Worm (Caenorhabditis elegans) whole organism, young adult: ENCODE measurements around the gene nhr-283.

Source experiments
- B0019.2 ChIP-seq: fragments of 200-800 bp; sonication (Bioruptor generic); conservative IDR thresholded peaks from 2 replicates; pipeline ENCODE4 v1.3.6; 2022; ENCODE audit warnings: missing genetic modification reagents, missing genetic modification characterization, missing compliant biosample characterization
- B0336.3 ChIP-seq: fragments of 200-800 bp; sonication (Bioruptor generic); IDR thresholded peaks from 2 replicates; pipeline ENCODE4 v1.3.6; 2022; ENCODE audit warnings: missing genetic modification characterization, missing compliant biosample characterization
- D2030.7 ChIP-seq: fragments of 200-800 bp; sonication (Bioruptor generic); IDR thresholded peaks from 2 replicates; pipeline ENCODE4 v1.3.6; 2022; ENCODE audit warnings: missing genetic modification reagents, missing genetic modification characterization, missing compliant biosample characterization
- F22D6.2 ChIP-seq: sonication (generic microtip); optimal IDR thresholded peaks from 2 replicates; lab custom pipeline; 2016; ENCODE audit warnings: mild to moderate bottlenecking, missing genetic modification characterization, missing compliant biosample characterization
- F23B12.7 ChIP-seq: sonication (generic microtip); optimal IDR thresholded peaks from 2 replicates; lab custom pipeline; 2017; ENCODE audit warnings: missing genetic modification characterization, mild to moderate bottlenecking, missing compliant biosample characterization, antibody characterized with exemption, moderate library complexity; ENCODE audit not compliant: insufficient read depth
- F55B11.4 ChIP-seq: sonication (generic microtip); optimal IDR thresholded peaks from 2 replicates; lab custom pipeline; 2016; ENCODE audit warnings: missing compliant biosample characterization, missing genetic modification characterization, borderline replicate concordance; ENCODE audit not compliant: insufficient read depth
- F57A8.1 ChIP-seq: fragments of 200-800 bp; sonication (Bioruptor generic); optimal IDR thresholded peaks from 2 replicates; lab custom pipeline; 2018; ENCODE audit warnings: mild to moderate bottlenecking, missing genetic modification characterization, moderate library complexity, missing compliant biosample characterization
- K11D2.4 ChIP-seq: fragments of 200-800 bp; sonication (Bioruptor generic); IDR thresholded peaks from 2 replicates; pipeline ENCODE4 v1.3.6; 2022; ENCODE audit warnings: missing genetic modification reagents, missing genetic modification characterization, missing compliant biosample characterization
- Y53G8AR.9 ChIP-seq: fragments of 200-800 bp; sonication (Bioruptor generic); conservative IDR thresholded peaks from 2 replicates; pipeline ENCODE4 v1.3.6; 2022; ENCODE audit warnings: missing genetic modification reagents, missing genetic modification characterization, missing compliant biosample characterization
- ZK185.1 ChIP-seq: sonication (generic microtip); optimal IDR thresholded peaks from 2 replicates; lab custom pipeline; 2016; ENCODE audit warnings: mild to moderate bottlenecking, missing genetic modification characterization, missing compliant biosample characterization; ENCODE audit not compliant: poor library complexity, severe bottlenecking
- aptf-2 ChIP-seq: fragments of 200-800 bp; sonication (Bioruptor generic); conservative IDR thresholded peaks from 2 replicates; pipeline ENCODE4 v1.3.6; 2022; ENCODE audit warnings: missing genetic modification reagents, missing genetic modification characterization, missing compliant biosample characterization
- athp-1 ChIP-seq: sonication (generic microtip); optimal IDR thresholded peaks from 2 replicates; lab custom pipeline; 2017; ENCODE audit warnings: mild to moderate bottlenecking, missing genetic modification characterization, missing compliant biosample characterization
- ceh-40 ChIP-seq: fragments of 200-800 bp; sonication (Bioruptor generic); IDR thresholded peaks from 2 replicates; pipeline ENCODE4 v1.3.6; 2022; ENCODE audit warnings: missing genetic modification characterization, missing compliant biosample characterization
- die-1 ChIP-seq: sonication (generic microtip); optimal IDR thresholded peaks from 2 replicates; lab custom pipeline; 2016; ENCODE audit warnings: missing genotype, mild to moderate bottlenecking, missing genetic modification characterization, missing compliant biosample characterization
- dpl-1 ChIP-seq: fragments of 150-350 bp; optimal IDR thresholded peaks from 2 replicates; lab custom pipeline; 2014; ENCODE audit warnings: missing biosample characterization, missing genetic modification reagents, missing genetic modification characterization
- ets-4 ChIP-seq: fragments of 200-800 bp; sonication (Bioruptor generic); optimal IDR thresholded peaks from 2 replicates; lab custom pipeline; 2018; ENCODE audit warnings: mild to moderate bottlenecking, missing genetic modification characterization, missing compliant biosample characterization
- fkh-3 ChIP-seq: sonication (generic microtip); optimal IDR thresholded peaks from 2 replicates; lab custom pipeline; 2016; ENCODE audit warnings: mild to moderate bottlenecking, missing genetic modification characterization, missing compliant biosample characterization
- hmg-20 ChIP-seq: fragments of 200-800 bp; sonication (Bioruptor generic); IDR thresholded peaks from 2 replicates; pipeline ENCODE4 v1.3.6; 2022; ENCODE audit warnings: missing genetic modification reagents, missing genetic modification characterization, missing compliant biosample characterization
- hrde-1 ChIP-seq: sonication (generic microtip); optimal IDR thresholded peaks from 2 replicates; lab custom pipeline; 2016; ENCODE audit warnings: missing genetic modification characterization, mild to moderate bottlenecking, missing compliant biosample characterization, moderate library complexity, missing genotype, missing genetic modification reagents, borderline replicate concordance
- hsf-1 ChIP-seq: fragments of 200-800 bp; sonication (Bioruptor generic); IDR thresholded peaks from 2 replicates; pipeline ENCODE4 v1.3.6; 2022; ENCODE audit warnings: missing genetic modification reagents, missing genetic modification characterization, missing compliant biosample characterization
- lag-1 ChIP-seq: fragments of 200-800 bp; sonication (Bioruptor generic); IDR thresholded peaks from 2 replicates; pipeline ENCODE4 v1.3.6; 2022; ENCODE audit warnings: missing genetic modification reagents, missing genetic modification characterization, missing compliant biosample characterization
- let-526 ChIP-seq: fragments of 200-800 bp; sonication (Bioruptor generic); IDR thresholded peaks from 2 replicates; pipeline ENCODE4 v1.3.6; 2022; ENCODE audit warnings: missing genetic modification reagents, missing genetic modification characterization, missing compliant biosample characterization
- lin-35 ChIP-seq, 3 experiments: fragments of 150-350 bp in 2 of 3; sonication (generic microtip) in 1 of 3; optimal IDR thresholded peaks; 2 replicates each; lab custom pipeline; 2014 to 2018; ENCODE audit warnings: missing biosample characterization in 3 of 3, missing genetic modification characterization in 3 of 3, missing genetic modification reagents in 3 of 3
- lir-1 ChIP-seq: fragments of 200-800 bp; sonication (Bioruptor generic); conservative IDR thresholded peaks from 2 replicates; pipeline ENCODE4 v1.3.6; 2022; ENCODE audit warnings: missing genetic modification reagents, missing genetic modification characterization, missing compliant biosample characterization
- madf-3 ChIP-seq: fragments of 200-800 bp; sonication (Bioruptor generic); IDR thresholded peaks from 2 replicates; pipeline ENCODE4 v1.3.6; 2022; ENCODE audit warnings: missing genetic modification reagents, missing genetic modification characterization, missing compliant biosample characterization
- madf-8 ChIP-seq: fragments of 200-800 bp; sonication (Bioruptor generic); conservative IDR thresholded peaks from 2 replicates; pipeline ENCODE4 v1.3.6; 2022; ENCODE audit warnings: missing genetic modification reagents, missing genetic modification characterization, missing compliant biosample characterization
- mxl-1 ChIP-seq: sonication (generic microtip); optimal IDR thresholded peaks from 2 replicates; lab custom pipeline; 2016; ENCODE audit warnings: missing genetic modification characterization, missing compliant biosample characterization
- nfya-1 ChIP-seq: sonication (generic microtip); optimal IDR thresholded peaks from 2 replicates; lab custom pipeline; 2017; ENCODE audit warnings: antibody characterized with exemption, missing compliant biosample characterization, missing genetic modification characterization, borderline replicate concordance; ENCODE audit not compliant: insufficient read depth
- nhr-80 ChIP-seq: sonication (generic microtip); optimal IDR thresholded peaks from 2 replicates; lab custom pipeline; 2016; ENCODE audit warnings: missing genetic modification characterization, missing compliant biosample characterization
- rec-8 ChIP-seq, 2 experiments: sonication (generic microtip); optimal IDR thresholded peaks; 2 replicates each; lab custom pipeline; 2016; ENCODE audit warnings: mild to moderate bottlenecking in 2 of 2, missing genetic modification characterization in 2 of 2, missing genetic modification reagents in 2 of 2, missing genotype in 2 of 2, missing biosample characterization in 1 of 2, missing compliant biosample characterization in 1 of 2, moderate library complexity in 1 of 2
- snpc-1.1 ChIP-seq: sonication (generic microtip); optimal IDR thresholded peaks from 2 replicates; lab custom pipeline; 2017; ENCODE audit warnings: missing genetic modification characterization, mild to moderate bottlenecking, missing compliant biosample characterization, antibody characterized with exemption, moderate library complexity, missing genotype, missing genetic modification reagents; ENCODE audit not compliant: insufficient read depth
- somi-1 ChIP-seq: fragments of 200-800 bp; sonication (Bioruptor generic); optimal IDR thresholded peaks from 2 replicates; lab custom pipeline; 2018; ENCODE audit warnings: mild to moderate bottlenecking, missing genetic modification characterization, missing compliant biosample characterization
- tbx-9 ChIP-seq: sonication (generic microtip); optimal IDR thresholded peaks from 2 replicates; lab custom pipeline; 2016; ENCODE audit warnings: borderline replicate concordance, missing genetic modification characterization, inconsistent platforms, missing compliant biosample characterization
- unc-130 ChIP-seq: sonication (generic microtip); optimal IDR thresholded peaks from 2 replicates; lab custom pipeline; 2016; ENCODE audit warnings: missing genetic modification reagents, missing genetic modification characterization, missing compliant biosample characterization
- zim-3 ChIP-seq: sonication (generic microtip); optimal IDR thresholded peaks from 2 replicates; lab custom pipeline; 2017; ENCODE audit warnings: mild to moderate bottlenecking, missing genetic modification characterization, moderate library complexity, missing compliant biosample characterization
- ztf-22 ChIP-seq: fragments of 200-800 bp; sonication (Bioruptor generic); optimal IDR thresholded peaks from 2 replicates; lab custom pipeline; 2018; ENCODE audit warnings: mild to moderate bottlenecking, missing genetic modification characterization, moderate library complexity, missing compliant biosample characterization
- ztf-26 ChIP-seq: sonication (generic microtip); optimal IDR thresholded peaks from 2 replicates; lab custom pipeline; 2017; ENCODE audit warnings: missing genetic modification characterization, missing compliant biosample characterization
- ztf-28 ChIP-seq: fragments of 200-800 bp; sonication (Bioruptor generic); IDR thresholded peaks from 2 replicates; pipeline ENCODE4 v1.3.6; 2022; ENCODE audit warnings: missing genetic modification reagents, missing genetic modification characterization, missing compliant biosample characterization

The nhr-283 gene

ce11 chrV:15821398-15821797, 44.8 kb upstream of the nhr-283 start, which contains the start of gene srbc-49:
srbc-49 (plus strand) TSS chrV:15821698.
- TF ChIP-seq F55B11.4 (tag; lab: Kevin White, UChicago) = no peak
- no peak for TF ChIP-seq dpl-1 (GFP tag; lab: Kevin White, UChicago)
- no peak for TF ChIP-seq lin-35 (GFP tag; optimal IDR thresholded peaks at IDR 0.05; lab: Kevin White, UChicago)
- TF ChIP-seq hmg-20 (GFP tag; lab: Robert Waterston, UW) = no peak
- no peak for TF ChIP-seq K11D2.4 (GFP tag; lab: Robert Waterston, UW)
- TF ChIP-seq zim-3 = no peak
- no peak for TF ChIP-seq B0336.3 (GFP tag; lab: Robert Waterston, UW)
- no peak for TF ChIP-seq B0019.2 (GFP tag; lab: Robert Waterston, UW)
- no peak for TF ChIP-seq tbx-9 (tag; lab: Kevin White, UChicago)

ce11 chrV:15819983-15820382, 43.4 kb upstream of the nhr-283 start, which contains the start of gene srbc-48:
srbc-48 (plus strand) TSS chrV:15820283.
- TF ChIP-seq hsf-1 (GFP tag; lab: Robert Waterston, UW) (no peak), Y53G8AR.9 (no peak), lag-1 (GFP tag; lab: Robert Waterston, UW) (no peak), lir-1 (no peak), ceh-40 (GFP tag; lab: Robert Waterston, UW) (no peak), hrde-1 (tag; lab: Kevin White, UChicago) (no peak), aptf-2 (GFP tag; lab: Robert Waterston, UW) (no peak), D2030.7 (GFP tag; lab: Robert Waterston, UW) (no peak), ZK185.1 (tag; lab: Kevin White, UChicago) (no peak), zim-3 (no peak), madf-8 (GFP tag; lab: Robert Waterston, UW) (no peak), F22D6.2 (tag; lab: Kevin White, UChicago) (no peak), madf-3 (GFP tag; lab: Robert Waterston, UW) (no peak), ztf-28 (GFP tag; lab: Robert Waterston, UW) (no peak), nhr-80 (tag; lab: Kevin White, UChicago) (no peak), F57A8.1 (GFP tag; lab: Kevin White, UChicago) (no peak)

- TF ChIP-seq unc-130 (GFP tag; lab: Kevin White, UChicago) = no peak
- TF ChIP-seq athp-1 (tag; lab: Kevin White, UChicago) = no peak
- no peak for TF ChIP-seq somi-1 (GFP tag; lab: Kevin White, UChicago)
- no peak for TF ChIP-seq let-526
- no peak for TF ChIP-seq D2030.7 (GFP tag; lab: Robert Waterston, UW)
- TF ChIP-seq die-1 (tag; lab: Kevin White, UChicago) = no peak
- TF ChIP-seq ztf-26 (tag; lab: Kevin White, UChicago) = no peak
- TF ChIP-seq snpc-1.1 = no peak
- TF ChIP-seq ets-4 (GFP tag; lab: Kevin White, UChicago) = no peak
- no peak for TF ChIP-seq F23B12.7 (tag; lab: Kevin White, UChicago)
- TF ChIP-seq mxl-1 (tag; lab: Kevin White, UChicago) = no peak
- TF ChIP-seq nfya-1 (tag; lab: Kevin White, UChicago) = no peak
- no peak for TF ChIP-seq rec-8 (tag; optimal IDR thresholded peaks at IDR 0.05; lab: Kevin White, UChicago)
- TF ChIP-seq fkh-3 (tag; lab: Kevin White, UChicago) = no peak
- no peak for TF ChIP-seq hrde-1 (tag; lab: Kevin White, UChicago)
- no peak for TF ChIP-seq ztf-22 (GFP tag; lab: Kevin White, UChicago)
Measured at ce11 chrV:15817746-15818145, 41.2 kb upstream of the nhr-283 start, which contains the start of gene abf-3. abf-3 (minus strand) TSS chrV:15817846.
